Worm (Caenorhabditis elegans): ENCODE measurements around the gene ZK105.13.

The ZK105.13 gene

ce11 chrV:7741918-7742317 lies 28.9 kb upstream of the ZK105.13 start:
- peak; percentile 2 for TF ChIP-seq blmp-1 (tag; optimal IDR thresholded peaks at IDR 0.05)
- no peak for TF ChIP-seq vab-15 (tag; optimal IDR thresholded peaks at IDR 0.05)
- no peak for TF ChIP-seq ztf-11 (tag; optimal IDR thresholded peaks at IDR 0.05)

- TF ChIP-seq C16A3.4 (tag; optimal IDR thresholded peaks at IDR 0.05) = no peak
- no peak for TF ChIP-seq ceh-90 (tag; optimal IDR thresholded peaks at IDR 0.05)
- no peak for TF ChIP-seq F16B12.6 (tag; optimal IDR thresholded peaks at IDR 0.05)
- TF ChIP-seq blmp-1 (tag; optimal IDR thresholded peaks at IDR 0.05) = peak; percentile 28
- TF ChIP-seq nhr-71 (tag; optimal IDR thresholded peaks at IDR 0.05) = no peak
- TF ChIP-seq rnt-1 (tag; optimal IDR thresholded peaks at IDR 0.05) = no peak
- TF ChIP-seq lin-35 (GFP tag; optimal IDR thresholded peaks at IDR 0.05) = no peak
- TF ChIP-seq nhr-11 (tag; optimal IDR thresholded peaks at IDR 0.05) = no peak
- TF ChIP-seq aly-2 (tag; optimal IDR thresholded peaks at IDR 0.05) = no peak
- TF ChIP-seq nhr-85 (tag) = peak; percentile 47
- TF ChIP-seq nhr-84 (tag; optimal IDR thresholded peaks at IDR 0.05) = no peak
Observed at ce11 chrV:7739949-7740348, 27.0 kb upstream of the ZK105.13 start.

ce11 chrV:7737710-7738109 lies 24.7 kb upstream of the ZK105.13 start, which contains the start of gene srr-9:
srr-9 (plus strand) TSS chrV:7738010.
- no peak for TF ChIP-seq Y116A8C.19 (tag; optimal IDR thresholded peaks at IDR 0.05; ENCODE audit: borderline replicate concordance)
- TF ChIP-seq fkh-10 (GFP tag; optimal IDR thresholded peaks at IDR 0.05) = no peak
- no peak for TF ChIP-seq nhr-19 (GFP tag; conservative IDR thresholded peaks at IDR 0.05)
- no peak for TF ChIP-seq unc-62 (GFP tag; optimal IDR thresholded peaks at IDR 0.05)
- TF ChIP-seq snu-23 (GFP tag; optimal IDR thresholded peaks at IDR 0.05) = no peak
- TF ChIP-seq efl-1 (optimal IDR thresholded peaks at IDR 0.05) = no peak
- no peak for TF ChIP-seq efl-1 (GFP tag; optimal IDR thresholded peaks at IDR 0.05 in 1 of 2)
- no peak for TF ChIP-seq nhr-20 (tag; optimal IDR thresholded peaks at IDR 0.05)
- no peak for TF ChIP-seq ceh-8 (GFP tag; optimal IDR thresholded peaks at IDR 0.05)
- TF ChIP-seq nhr-47 (tag; optimal IDR thresholded peaks at IDR 0.05) = no peak
- TF ChIP-seq nhr-77 (tag; optimal IDR thresholded peaks at IDR 0.05) = no peak
- no peak for TF ChIP-seq C16A3.4 (tag; optimal IDR thresholded peaks at IDR 0.05)
- no peak for TF ChIP-seq rnt-1 (tag; optimal IDR thresholded peaks at IDR 0.05)
- TF ChIP-seq unc-130 (tag; optimal IDR thresholded peaks at IDR 0.05) = no peak
- no peak for TF ChIP-seq fkh-4 (tag; optimal IDR thresholded peaks at IDR 0.05; ENCODE audit: borderline replicate concordance)
- no peak for TF ChIP-seq hlh-17 (GFP tag; optimal IDR thresholded peaks at IDR 0.05; ENCODE audit: borderline replicate concordance)
- no peak for TF ChIP-seq ets-5 (GFP tag; IDR thresholded peaks at IDR 0.05)
- no peak for TF ChIP-seq nhr-11 (tag; optimal IDR thresholded peaks at IDR 0.05)
- no peak for TF ChIP-seq ceh-63 (GFP tag; optimal IDR thresholded peaks at IDR 0.05)
- TF ChIP-seq tlp-1 (tag; optimal IDR thresholded peaks at IDR 0.05) = no peak
- no peak for TF ChIP-seq ztf-11 (tag; optimal IDR thresholded peaks at IDR 0.05)

- TF ChIP-seq nhr-84 (tag; optimal IDR thresholded peaks at IDR 0.05) = no peak
- TF ChIP-seq efl-1 (optimal IDR thresholded peaks at IDR 0.05) = no peak
- peak in 1 of 2 experiments; percentile 34 for TF ChIP-seq efl-1 (GFP tag; optimal IDR thresholded peaks at IDR 0.05 in 1 of 2)
- TF ChIP-seq ets-5 (GFP tag; IDR thresholded peaks at IDR 0.05) = no peak
Observed at ce11 chrV:7735319-7735718, 22.3 kb upstream of the ZK105.13 start, which contains the start of gene srr-10. srr-10 (plus strand) TSS chrV:7735619.

- TF ChIP-seq lsy-2 (tag; optimal IDR thresholded peaks at IDR 0.05) (peak; percentile 53 to 85), fkh-10 (GFP tag; optimal IDR thresholded peaks at IDR 0.05) (peak; percentile 3), aly-2 (tag; optimal IDR thresholded peaks at IDR 0.05) (peak; percentile 2), sox-4 (tag; optimal IDR thresholded peaks at IDR 0.05) (no peak), irx-1 (tag; optimal IDR thresholded peaks at IDR 0.05) (peak; percentile 26), nhr-12 (tag; optimal IDR thresholded peaks at IDR 0.05) (no peak), egl-27 (tag; optimal IDR thresholded peaks at IDR 0.05) (no peak), unc-98 (GFP tag; IDR thresholded peaks at IDR 0.05) (no peak), nhr-11 (tag; optimal IDR thresholded peaks at IDR 0.05) (peak; percentile 4), ceh-88 (GFP tag; IDR thresholded peaks at IDR 0.05) (no peak), elt-3 (tag; optimal IDR thresholded peaks at IDR 0.05) (peak in 2 of 6 experiments; percentile 15 to 59), lin-14 (GFP tag; optimal IDR thresholded peaks at IDR 0.05) (peak; percentile 70), sup-37 (GFP tag; optimal IDR thresholded peaks at IDR 0.05) (no peak), pag-3 (tag; optimal IDR thresholded peaks at IDR 0.05; ENCODE audit: borderline replicate concordance, insufficient read depth) (no peak), tlp-1 (tag; optimal IDR thresholded peaks at IDR 0.05) (no peak), aha-1 (tag; optimal IDR thresholded peaks at IDR 0.05) (no peak), mab-9 (GFP tag; IDR thresholded peaks at IDR 0.05) (no peak), lir-3 (tag; optimal IDR thresholded peaks at IDR 0.05; ENCODE audit: poor library complexity) (peak; percentile 18), skn-1 (tag; optimal IDR thresholded peaks at IDR 0.05) (peak; percentile 91), sptf-1 (tag; optimal IDR thresholded peaks at IDR 0.05) (no peak)
Observed at ce11 chrV:7734909-7735308, 21.9 kb upstream of the ZK105.13 start, which contains the start of gene clic-1. clic-1 (minus strand) TSS chrV:7734911.
